Worm (Caenorhabditis elegans) whole organism, mixed stage, embryonic: ENCODE data around the gene flp-19.

Source experiments
- M03D4.4 ChIP-seq: sonication (generic microtip); optimal IDR thresholded peaks from 2 replicates; lab custom pipeline; 2017; ENCODE audit warnings: mild to moderate bottlenecking, missing genetic modification characterization, missing compliant biosample characterization
- blmp-1 ChIP-seq: fragments of 150-350 bp; optimal IDR thresholded peaks from 2 replicates; lab custom pipeline; 2014; ENCODE audit warnings: missing biosample characterization, missing genetic modification characterization
- ceh-83 ChIP-seq: fragments of 200-800 bp; sonication (Bioruptor generic); optimal IDR thresholded peaks from 2 replicates; lab custom pipeline; 2018; ENCODE audit warnings: mild to moderate bottlenecking, missing genetic modification characterization, missing compliant biosample characterization
- drap-1 ChIP-seq: fragments of 200-800 bp; sonication (Bioruptor generic); optimal IDR thresholded peaks from 3 replicates; lab custom pipeline; 2018; ENCODE audit warnings: mild to moderate bottlenecking, missing genetic modification characterization, missing compliant biosample characterization
- flh-1 ChIP-seq: fragments of 200-800 bp; sonication (Bioruptor generic); optimal IDR thresholded peaks from 2 replicates; lab custom pipeline; 2018; ENCODE audit warnings: mild to moderate bottlenecking, missing genetic modification characterization, moderate library complexity, missing compliant biosample characterization
- nhr-237 ChIP-seq: fragments of 150-350 bp; optimal IDR thresholded peaks from 2 replicates; lab custom pipeline; 2014; ENCODE audit warnings: missing biosample characterization, missing genetic modification characterization
- sptf-1 ChIP-seq: sonication (generic microtip); optimal IDR thresholded peaks from 2 replicates; lab custom pipeline; 2017; ENCODE audit warnings: mild to moderate bottlenecking, missing genetic modification characterization, moderate library complexity, missing compliant biosample characterization
- unc-62 ChIP-seq: fragments of 150-350 bp; optimal IDR thresholded peaks from 2 replicates; lab custom pipeline; 2014; ENCODE audit warnings: missing biosample characterization, missing genetic modification reagents, missing genetic modification characterization

- no peak for TF ChIP-seq flh-1 (GFP tag; lab: Kevin White, UChicago)
- no peak for TF ChIP-seq drap-1 (GFP tag; lab: Kevin White, UChicago)
- no peak for TF ChIP-seq sptf-1 (tag; lab: Kevin White, UChicago)
- TF ChIP-seq nhr-237 (tag; lab: Kevin White, UChicago), result no peak
- no peak for TF ChIP-seq M03D4.4 (tag; lab: Kevin White, UChicago)
- no peak for TF ChIP-seq ceh-83
- no peak for TF ChIP-seq unc-62
- TF ChIP-seq blmp-1 (tag; lab: Kevin White, UChicago), result no peak
Observed at ce11 chrX:10609878-10610277, 5.4 kb downstream of the flp-19 start.
